Fruit fly (Drosophila melanogaster): ENCODE data around the gene CG9630.

dm6 chr3R:8316344-8317105, 46.8 kb upstream of the CG9630 start, which contains the start of gene Coq2:
- TF ChIP-seq CG3032 (tag; optimal IDR thresholded peaks at IDR 0.05) (no peak), lz (GFP tag; optimal IDR thresholded peaks at IDR 0.05) (no peak)
